Comparison of ENCODE assay signal across 1 fruit fly cellular context in genomic region chr2L:4442010-4442587, dm6.
A peak's percentile ranks its signal among the peaks of the same experiment; 100 is the strongest.
TF ChIP-seq lines count a peak whose summit lies in the region.

Sfp24F (minus strand) TSS chr2L:4442060.
CG15432 (plus strand) TSS chr2L:4442320.

TF ChIP-seq in whole organism, embryonic, 481 proteins besides CTCF, POLR2A, EP300 and RAD21 (continued from another document):
- peak; percentile 65 for TF ChIP-seq Scr (GFP tag; IDR thresholded peaks at IDR 0.05; lab: Robert Waterston, UW; ENCODE audit: partially characterized antibody)
- TF ChIP-seq Dp (GFP tag; optimal IDR thresholded peaks at IDR 0.05; lab: Kevin White, UChicago): peak; percentile 67
- no peak for TF ChIP-seq chif (GFP tag; optimal IDR thresholded peaks at IDR 0.05; lab: Kevin White, UChicago)
- peak; percentile 43; the same call in 1 of the 3 replicates for TF ChIP-seq CG16813 (GFP tag; IDR thresholded peaks at IDR 0.05; lab: Robert Waterston, UW; ENCODE audit: partially characterized antibody)
- peak; percentile 61; the same call in 1 of the 3 replicates for TF ChIP-seq CG6791 (GFP tag; IDR thresholded peaks at IDR 0.05; lab: Robert Waterston, UW; ENCODE audit: partially characterized antibody)
- TF ChIP-seq CG10321 (GFP tag; IDR thresholded peaks at IDR 0.05; lab: Robert Waterston, UW): no peak
- no peak for TF ChIP-seq Sry-β (GFP tag; optimal IDR thresholded peaks at IDR 0.05; lab: Kevin White, UChicago)
- TF ChIP-seq cg (GFP tag; optimal IDR thresholded peaks at IDR 0.05; lab: Kevin White, UChicago): no peak
- TF ChIP-seq Doc3 (GFP tag; IDR thresholded peaks at IDR 0.05; lab: Robert Waterston, UW; ENCODE audit: partially characterized antibody): 0 out of 3 replicates have a peak, but pooled peaks have one; percentile 34
- no peak for TF ChIP-seq bcd (GFP tag; optimal IDR thresholded peaks at IDR 0.05; lab: Kevin White, UChicago)
- no peak for TF ChIP-seq ap (GFP tag; IDR thresholded peaks at IDR 0.05; lab: Robert Waterston, UW)
- TF ChIP-seq trem (tag; optimal IDR thresholded peaks at IDR 0.05; lab: Kevin White, UChicago): peak; percentile 43
- TF ChIP-seq slp2 (GFP tag; optimal IDR thresholded peaks at IDR 0.05; lab: Kevin White, UChicago): peak; percentile 27
- TF ChIP-seq CG13287 (GFP tag; IDR thresholded peaks at IDR 0.05; lab: Robert Waterston, UW; ENCODE audit: partially characterized antibody): peak; percentile 77
- TF ChIP-seq amos (GFP tag; IDR thresholded peaks at IDR 0.05; lab: Robert Waterston, UW; ENCODE audit: partially characterized antibody): peak; percentile 55; the same call in 1 of the 2 replicates
- no peak for TF ChIP-seq CG31441 (GFP tag; IDR thresholded peaks at IDR 0.05; lab: Robert Waterston, UW)
- TF ChIP-seq CG1603 (tag; optimal IDR thresholded peaks at IDR 0.05; lab: Kevin White, UChicago): peak; percentile 99
- TF ChIP-seq CG14710 (tag; optimal IDR thresholded peaks at IDR 0.05; lab: Kevin White, UChicago): peak; percentile 40
- TF ChIP-seq Oli (tag; optimal IDR thresholded peaks at IDR 0.05; lab: Kevin White, UChicago): no peak
- peak; percentile 39; the same call in 1 of the 2 replicates for TF ChIP-seq tna (GFP tag; IDR thresholded peaks at IDR 0.05; lab: Robert Waterston, UW; ENCODE audit: partially characterized antibody)
- no peak for TF ChIP-seq CG12744 (GFP tag; optimal IDR thresholded peaks at IDR 0.05; lab: Kevin White, UChicago)
- TF ChIP-seq CG2199 (GFP tag; IDR thresholded peaks at IDR 0.05; lab: Robert Waterston, UW): no peak
- TF ChIP-seq tap (tag; optimal IDR thresholded peaks at IDR 0.05; lab: Kevin White, UChicago): no peak
- TF ChIP-seq ato (GFP tag; IDR thresholded peaks at IDR 0.05; lab: Robert Waterston, UW; ENCODE audit: partially characterized antibody): 0 out of 2 replicates have a peak, but pooled peaks have one; percentile 11
- no peak for TF ChIP-seq pita (GFP tag; optimal IDR thresholded peaks at IDR 0.05; lab: Kevin White, UChicago)
- peak; percentile 62 for TF ChIP-seq BEAF-32 (GFP tag; optimal IDR thresholded peaks at IDR 0.05; lab: Kevin White, UChicago)
- TF ChIP-seq HLH4C (GFP tag; IDR thresholded peaks at IDR 0.05; lab: Robert Waterston, UW; ENCODE audit: partially characterized antibody): peak; percentile 73
- TF ChIP-seq inv (GFP tag; IDR thresholded peaks at IDR 0.05; lab: Robert Waterston, UW; ENCODE audit: partially characterized antibody): no peak
- TF ChIP-seq pb (GFP tag; optimal IDR thresholded peaks at IDR 0.05; lab: Kevin White, UChicago): no peak
- no peak for TF ChIP-seq CG6854 (GFP tag; optimal IDR thresholded peaks at IDR 0.05; lab: Kevin White, UChicago)
- TF ChIP-seq hbn (GFP tag; IDR thresholded peaks at IDR 0.05; lab: Robert Waterston, UW; ENCODE audit: partially characterized antibody): peak; percentile 46
- TF ChIP-seq CG31388 (GFP tag; optimal IDR thresholded peaks at IDR 0.05; lab: Kevin White, UChicago): no peak
- peak; percentile 87 for TF ChIP-seq MBD-R2 (GFP tag; IDR thresholded peaks at IDR 0.05; lab: Robert Waterston, UW)
- peak; percentile 55 for TF ChIP-seq unc-4 (GFP tag; IDR thresholded peaks at IDR 0.05; lab: Robert Waterston, UW; ENCODE audit: partially characterized antibody)
- no peak for TF ChIP-seq CG2678 (tag; optimal IDR thresholded peaks at IDR 0.05; lab: Kevin White, UChicago)
- no peak for TF ChIP-seq CG15601 (tag; optimal IDR thresholded peaks at IDR 0.05; lab: Kevin White, UChicago)
- TF ChIP-seq stwl (tag; optimal IDR thresholded peaks at IDR 0.05; lab: Kevin White, UChicago): peak; percentile 83
- TF ChIP-seq Opbp (GFP tag; IDR thresholded peaks at IDR 0.05; lab: Robert Waterston, UW; ENCODE audit: partially characterized antibody): peak; percentile 39; the same call in 1 of the 3 replicates
- no peak for TF ChIP-seq CG43689 (GFP tag; IDR thresholded peaks at IDR 0.05; lab: Robert Waterston, UW)
- TF ChIP-seq Xrp1 (GFP tag; IDR thresholded peaks at IDR 0.05; lab: Robert Waterston, UW): no peak
- no peak for TF ChIP-seq Lim3 (GFP tag; IDR thresholded peaks at IDR 0.05; lab: Robert Waterston, UW)
- peak; percentile 30 for TF ChIP-seq MESR4 (GFP tag; optimal IDR thresholded peaks at IDR 0.05; lab: Kevin White, UChicago)
- peak; percentile 76 for TF ChIP-seq CG30020 (tag; optimal IDR thresholded peaks at IDR 0.05; lab: Kevin White, UChicago)
- peak; percentile 59 for TF ChIP-seq Bgb (GFP tag; IDR thresholded peaks at IDR 0.05; lab: Robert Waterston, UW; ENCODE audit: partially characterized antibody)
- TF ChIP-seq CG9437 (GFP tag; optimal IDR thresholded peaks at IDR 0.05; lab: Kevin White, UChicago): peak; percentile 94
